Worm (Caenorhabditis elegans) whole organism, L1 larva: Measurements from ENCODE around the gene C05C9.3.

Experiments
- C04F5.9 ChIP-seq: sonication (generic microtip); optimal IDR thresholded peaks from 2 replicates; lab custom pipeline; 2016; ENCODE audit warnings: missing genetic modification characterization, missing compliant biosample characterization
- C34B4.2 ChIP-seq: sonication (generic microtip); optimal IDR thresholded peaks from 2 replicates; lab custom pipeline; 2017; ENCODE audit warnings: mild to moderate bottlenecking, missing genetic modification characterization, missing compliant biosample characterization
- Y116A8C.19 ChIP-seq: sonication (generic microtip); optimal IDR thresholded peaks from 2 replicates; lab custom pipeline; 2016; ENCODE audit warnings: missing compliant biosample characterization, missing genetic modification characterization, borderline replicate concordance
- alr-1 ChIP-seq: fragments of 200-800 bp; sonication (Bioruptor generic); optimal IDR thresholded peaks from 2 replicates; lab custom pipeline; 2018; ENCODE audit warnings: borderline replicate concordance, mild to moderate bottlenecking, missing genetic modification characterization, missing compliant biosample characterization
- aly-2 ChIP-seq: fragments of 150-350 bp; optimal IDR thresholded peaks from 2 replicates; lab custom pipeline; 2014; ENCODE audit warnings: missing biosample characterization, missing genetic modification characterization
- blmp-1 ChIP-seq: fragments of 150-350 bp; optimal IDR thresholded peaks from 2 replicates; lab custom pipeline; 2014; ENCODE audit warnings: missing biosample characterization, missing genetic modification characterization
- ceh-88 ChIP-seq: fragments of 200-800 bp; sonication (Bioruptor generic); IDR thresholded peaks from 2 replicates; pipeline ENCODE4 v1.3.6; 2022; ENCODE audit warnings: missing genetic modification characterization, missing compliant biosample characterization
- ceh-90 ChIP-seq: sonication (generic microtip); optimal IDR thresholded peaks from 2 replicates; lab custom pipeline; 2016; ENCODE audit warnings: missing genetic modification characterization, missing compliant biosample characterization
- dpl-1 ChIP-seq, 3 experiments: fragments of 150-350 bp in 2 of 3; sonication (generic microtip) in 1 of 3; optimal IDR thresholded peaks; 2 replicates each; lab custom pipeline; 2014 to 2017; ENCODE audit warnings: missing biosample characterization in 3 of 3, missing genetic modification characterization in 3 of 3, missing genetic modification reagents in 3 of 3
- elt-3 ChIP-seq, 6 experiments: fragments of 150-350 bp in 1 of 6; sonication (generic microtip); optimal IDR thresholded peaks; 2 replicates each; lab custom pipeline; 2017 to 2018; ENCODE audit warnings: missing biosample characterization in 6 of 6, missing genetic modification characterization in 6 of 6, inconsistent platforms in 1 of 6
- ets-5 ChIP-seq: fragments of 200-800 bp; sonication (Bioruptor generic); IDR thresholded peaks from 2 replicates; pipeline ENCODE4 v1.3.6; 2022; ENCODE audit warnings: missing genetic modification characterization, missing compliant biosample characterization
- fkh-10 ChIP-seq: sonication (generic microtip); optimal IDR thresholded peaks from 2 replicates; lab custom pipeline; 2017; ENCODE audit warnings: missing biosample characterization, missing genetic modification reagents, missing genetic modification characterization
- fkh-4 ChIP-seq: sonication (generic microtip); optimal IDR thresholded peaks from 2 replicates; lab custom pipeline; 2016; ENCODE audit warnings: missing compliant biosample characterization, missing genetic modification characterization, borderline replicate concordance
- fos-1 ChIP-seq: fragments of 150-350 bp; optimal IDR thresholded peaks from 2 replicates; lab custom pipeline; 2014; ENCODE audit warnings: missing biosample characterization, missing genetic modification characterization
- grh-1 ChIP-seq: fragments of 200-800 bp; sonication (Bioruptor generic); IDR thresholded peaks from 2 replicates; pipeline ENCODE4 v1.3.6; 2022; ENCODE audit warnings: missing genetic modification reagents, missing genetic modification characterization, missing compliant biosample characterization
- jun-1 ChIP-seq: fragments of 150-350 bp; optimal IDR thresholded peaks from 2 replicates; lab custom pipeline; 2014; ENCODE audit warnings: missing biosample characterization, missing genetic modification reagents, missing genetic modification characterization
- lin-14 ChIP-seq: fragments of 200-800 bp; sonication (Bioruptor generic); optimal IDR thresholded peaks from 2 replicates; lab custom pipeline; 2018; ENCODE audit warnings: mild to moderate bottlenecking, missing genetic modification characterization, moderate library complexity, missing compliant biosample characterization
- lin-35 ChIP-seq, 2 experiments: fragments of 150-350 bp; optimal IDR thresholded peaks; 2 replicates each; lab custom pipeline; 2014; ENCODE audit warnings: missing biosample characterization in 2 of 2, missing genetic modification characterization in 2 of 2, missing genetic modification reagents in 2 of 2
- lin-39 ChIP-seq: fragments of 150-350 bp; optimal IDR thresholded peaks from 2 replicates; lab custom pipeline; 2014; ENCODE audit warnings: missing biosample characterization, missing genetic modification reagents, missing genetic modification characterization
- mab-9 ChIP-seq: fragments of 200-800 bp; sonication (Bioruptor generic); IDR thresholded peaks from 2 replicates; pipeline ENCODE4 v1.3.6; 2022; ENCODE audit warnings: missing genetic modification reagents, missing genetic modification characterization, missing compliant biosample characterization
- mdl-1 ChIP-seq, 2 experiments: fragments of 150-350 bp; optimal IDR thresholded peaks; 2 replicates each; lab custom pipeline; 2014 to 2017; ENCODE audit warnings: missing biosample characterization in 2 of 2, missing genetic modification characterization in 2 of 2, inconsistent platforms in 1 of 2
- nhr-12 ChIP-seq: sonication (generic microtip); optimal IDR thresholded peaks from 2 replicates; lab custom pipeline; 2017; ENCODE audit warnings: missing biosample characterization, missing genetic modification characterization
- nhr-19 ChIP-seq: fragments of 200-800 bp; sonication (Bioruptor generic); conservative IDR thresholded peaks from 2 replicates; pipeline ENCODE4 v1.3.6; 2022; ENCODE audit warnings: missing genetic modification characterization, missing compliant biosample characterization
- nhr-20 ChIP-seq: sonication (generic microtip); optimal IDR thresholded peaks from 2 replicates; lab custom pipeline; 2016; ENCODE audit warnings: mild to moderate bottlenecking, missing genetic modification characterization, missing compliant biosample characterization
- nhr-71 ChIP-seq: sonication (generic microtip); optimal IDR thresholded peaks from 2 replicates; lab custom pipeline; 2016; ENCODE audit warnings: mild to moderate bottlenecking, missing genetic modification characterization, moderate library complexity, missing compliant biosample characterization
- nhr-85 ChIP-seq: sonication (generic microtip); peaks from one replicate; lab custom pipeline; 2016; ENCODE audit warnings: missing genetic modification characterization, inconsistent platforms, missing compliant biosample characterization
- pag-3 ChIP-seq: sonication (generic microtip); optimal IDR thresholded peaks from 2 replicates; lab custom pipeline; 2017; ENCODE audit warnings: missing genetic modification characterization, mild to moderate bottlenecking, missing compliant biosample characterization, antibody characterized with exemption, borderline replicate concordance; ENCODE audit not compliant: insufficient read depth
- rnt-1 ChIP-seq: sonication (generic microtip); optimal IDR thresholded peaks from 2 replicates; lab custom pipeline; 2016; ENCODE audit warnings: mild to moderate bottlenecking, missing genetic modification characterization, moderate library complexity, missing compliant biosample characterization
- snpc-4 ChIP-seq: fragments of 150-350 bp; optimal IDR thresholded peaks from 2 replicates; lab custom pipeline; 2014; ENCODE audit warnings: missing biosample characterization, missing genetic modification characterization
- snu-23 ChIP-seq: sonication (generic microtip); optimal IDR thresholded peaks from 2 replicates; lab custom pipeline; 2016; ENCODE audit warnings: missing genetic modification characterization, missing compliant biosample characterization
- swsn-7 ChIP-seq: sonication (generic microtip); optimal IDR thresholded peaks from 2 replicates; lab custom pipeline; 2016; ENCODE audit warnings: missing genetic modification characterization, missing compliant biosample characterization
- tbx-2 ChIP-seq: sonication (generic microtip); optimal IDR thresholded peaks from 2 replicates; lab custom pipeline; 2016; ENCODE audit warnings: missing genetic modification characterization, missing compliant biosample characterization
- unc-130 ChIP-seq: fragments of 150-350 bp; optimal IDR thresholded peaks from 2 replicates; lab custom pipeline; 2017; ENCODE audit warnings: missing biosample characterization, missing genetic modification characterization, inconsistent platforms
- unc-86 ChIP-seq: sonication (generic microtip); optimal IDR thresholded peaks from 2 replicates; lab custom pipeline; 2016; ENCODE audit warnings: missing genetic modification characterization, missing compliant biosample characterization
- unc-98 ChIP-seq: fragments of 200-800 bp; sonication (Bioruptor generic); IDR thresholded peaks from 2 replicates; pipeline ENCODE4 v1.3.6; 2022; ENCODE audit warnings: missing genetic modification characterization, missing compliant biosample characterization
- vab-15 ChIP-seq: sonication (generic microtip); optimal IDR thresholded peaks from 2 replicates; lab custom pipeline; 2017; ENCODE audit warnings: missing genotype, mild to moderate bottlenecking, missing genetic modification characterization, missing compliant biosample characterization
- zag-1 ChIP-seq: fragments of 150-350 bp; optimal IDR thresholded peaks from 2 replicates; lab custom pipeline; 2014; ENCODE audit warnings: missing biosample characterization, missing genetic modification characterization
- zip-4 ChIP-seq: fragments of 200-800 bp; sonication (Bioruptor generic); optimal IDR thresholded peaks from 2 replicates; lab custom pipeline; 2018; ENCODE audit warnings: mild to moderate bottlenecking, missing genetic modification characterization, moderate library complexity, missing compliant biosample characterization

Gene C05C9.3

DNA sequence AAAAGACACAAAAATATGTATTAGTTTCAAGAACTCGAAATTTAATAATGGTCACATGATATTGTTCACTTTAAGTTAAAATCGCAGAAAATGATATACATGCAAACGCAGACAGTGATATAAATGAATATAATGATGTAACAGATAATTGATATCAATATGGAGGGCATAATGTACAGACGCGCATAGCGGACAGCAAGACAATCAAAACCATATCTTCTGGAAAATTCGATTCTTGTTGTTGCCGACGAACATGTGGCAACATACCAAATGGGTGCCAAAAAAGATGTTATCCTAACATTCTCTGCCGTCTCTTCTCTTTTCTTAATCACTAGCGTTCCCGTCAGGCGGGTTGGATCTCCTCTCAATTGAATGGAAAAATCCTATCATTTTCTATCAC lies 37.8 kb upstream of the C05C9.3 start:
- no peak for TF ChIP-seq C34B4.2
- TF ChIP-seq rnt-1 (tag; lab: Kevin White, UChicago): peak; percentile 0
- TF ChIP-seq nhr-85 (tag; lab: Kevin White, UChicago): peak; percentile 63
- TF ChIP-seq nhr-19 (GFP tag; lab: Robert Waterston, UW): no peak
- TF ChIP-seq nhr-20: peak; percentile 61
- peak; percentile 49 for TF ChIP-seq blmp-1 (tag; lab: Kevin White, UChicago)
- TF ChIP-seq aly-2 (tag; lab: Kevin White, UChicago): no peak
- TF ChIP-seq pag-3 (tag; lab: Kevin White, UChicago): peak; percentile 82
- peak; percentile 54 for TF ChIP-seq snu-23 (GFP tag; lab: Kevin White, UChicago)
- peak in 3 of 6 experiments; percentile 7 to 82 (median 31) for TF ChIP-seq elt-3 (tag; optimal IDR thresholded peaks at IDR 0.05; lab: Kevin White, UChicago)
- peak in 1 of 2 experiments; percentile 50 for TF ChIP-seq lin-35 (GFP tag; optimal IDR thresholded peaks at IDR 0.05; lab: Kevin White, UChicago)
- peak; percentile 48 for TF ChIP-seq lin-14
- peak; percentile 46 for TF ChIP-seq nhr-71 (tag; lab: Kevin White, UChicago)

DNA sequence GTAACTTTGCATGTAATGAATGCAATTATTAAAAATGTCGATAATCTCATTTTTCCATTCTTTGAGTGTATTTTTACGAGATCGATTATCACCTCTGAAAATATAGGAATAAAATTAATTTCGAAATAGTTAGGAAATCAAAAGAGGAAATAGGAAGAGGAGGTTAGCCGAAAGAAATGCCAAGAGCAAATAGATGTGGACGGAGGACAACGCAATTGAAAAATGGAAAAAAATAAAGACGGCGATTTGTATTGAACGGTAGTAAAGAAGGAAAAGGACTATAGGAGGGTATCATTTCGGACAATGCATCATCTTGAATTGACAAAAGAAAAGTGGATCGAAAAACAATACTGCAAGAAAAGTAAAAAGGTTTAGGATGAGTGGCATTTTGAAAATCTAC lies 36.9 kb upstream of the C05C9.3 start, which contains the start of gene F13D2.1:
Gene F13D2.1 (minus strand): TSS at position 101 of the 400 bp plus-strand sequence.
- TF ChIP-seq grh-1 (no peak), fkh-4 (no peak), swsn-7 (tag; lab: Kevin White, UChicago) (no peak), ets-5 (GFP tag; lab: Robert Waterston, UW) (no peak), dpl-1 (GFP tag; optimal IDR thresholded peaks at IDR 0.05; lab: Kevin White, UChicago) (no peak), Y116A8C.19 (tag; lab: Kevin White, UChicago) (no peak), ceh-90 (tag; lab: Kevin White, UChicago) (no peak), mdl-1 (tag; optimal IDR thresholded peaks at IDR 0.05; lab: Kevin White, UChicago) (no peak), zag-1 (no peak), fos-1 (tag; lab: Kevin White, UChicago) (no peak), C04F5.9 (tag; lab: Kevin White, UChicago) (no peak), jun-1 (tag; lab: Kevin White, UChicago) (no peak), zip-4 (GFP tag; lab: Kevin White, UChicago) (no peak)

DNA sequence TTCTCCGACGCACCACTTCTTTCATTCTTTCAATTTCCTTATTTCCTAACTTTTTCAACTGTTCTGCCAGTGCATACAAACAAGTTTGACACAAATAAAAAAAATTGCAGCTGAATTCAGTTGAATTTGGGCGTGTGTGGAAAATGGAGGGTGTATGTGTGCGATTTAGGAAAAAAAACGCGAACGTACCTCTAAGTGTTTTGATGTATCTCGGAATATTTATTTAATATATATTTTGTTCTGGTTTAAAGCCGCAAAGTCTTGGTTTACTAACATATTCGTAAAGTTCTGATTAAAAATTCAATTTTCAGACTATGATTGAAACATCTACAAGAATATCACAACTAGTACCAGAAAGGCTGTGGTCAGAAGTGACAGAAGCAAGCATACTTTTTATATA lies 32.9 kb upstream of the C05C9.3 start, which contains the start of gene gnrr-7:
Gene gnrr-7 (plus strand): TSS at position 301 of the 400 bp plus-strand sequence.
- no peak for TF ChIP-seq vab-15 (tag; lab: Kevin White, UChicago)
- TF ChIP-seq unc-98: no peak
- no peak for TF ChIP-seq ceh-88 (GFP tag; lab: Robert Waterston, UW)
- no peak for TF ChIP-seq ets-5 (GFP tag; lab: Robert Waterston, UW)

DNA sequence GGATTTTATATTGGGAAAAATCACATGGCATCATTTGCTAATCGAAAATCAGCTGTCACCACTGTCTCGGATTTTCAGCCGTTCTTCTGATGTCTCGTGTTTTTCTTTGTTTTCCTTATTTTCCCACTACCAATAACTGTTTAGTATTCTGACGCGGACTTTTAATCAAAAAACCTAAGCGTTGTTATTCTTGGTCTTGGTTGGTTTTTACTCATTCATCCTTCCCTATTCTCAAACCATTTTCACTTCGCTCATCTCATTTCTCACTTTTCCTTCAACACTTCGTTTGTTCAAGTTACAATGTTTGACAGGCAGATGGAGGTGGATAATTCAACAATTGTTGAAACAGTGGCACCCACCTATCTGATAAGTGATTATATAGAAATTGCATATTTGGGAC lies 26.0 kb upstream of the C05C9.3 start, which contains the start of gene gnrr-6:
Gene gnrr-6 (plus strand): TSS at position 301 of the 400 bp plus-strand sequence.
- TF ChIP-seq lin-39 (tag; lab: Kevin White, UChicago) (no peak), snpc-4 (tag; lab: Kevin White, UChicago) (no peak), nhr-12 (tag; lab: Kevin White, UChicago) (no peak), alr-1 (tag; lab: Kevin White, UChicago) (no peak), vab-15 (tag; lab: Kevin White, UChicago) (no peak), nhr-20 (no peak), nhr-71 (tag; lab: Kevin White, UChicago) (no peak), fkh-10 (GFP tag; lab: Kevin White, UChicago) (no peak), fkh-4 (no peak), unc-130 (tag; lab: Kevin White, UChicago) (no peak), nhr-85 (tag; lab: Kevin White, UChicago) (no peak), ceh-90 (tag; lab: Kevin White, UChicago) (no peak), tbx-2 (tag; lab: Kevin White, UChicago) (no peak), fos-1 (tag; lab: Kevin White, UChicago) (no peak), unc-86 (no peak), dpl-1 (GFP tag; optimal IDR thresholded peaks at IDR 0.05; lab: Kevin White, UChicago) (no peak), nhr-19 (GFP tag; lab: Robert Waterston, UW) (no peak), mab-9 (GFP tag; lab: Robert Waterston, UW) (no peak)
